Fruit fly (Drosophila melanogaster): Measurements from ENCODE around the gene CG14926.

Gene CG14926

dm6 chr2L:11331668-11332262 is 11.4 kb downstream of the CG14926 start (continued):
- TF ChIP-seq Sry-δ (GFP tag; optimal IDR thresholded peaks at IDR 0.05), result peak; percentile 3
- TF ChIP-seq Chrac-16 (GFP tag; optimal IDR thresholded peaks at IDR 0.05), result peak; percentile 57
- TF ChIP-seq wek (GFP tag; optimal IDR thresholded peaks at IDR 0.05), result no peak
- peak; percentile 34 for TF ChIP-seq CG1233 (GFP tag; optimal IDR thresholded peaks at IDR 0.05)
- TF ChIP-seq Dip3 (GFP tag; optimal IDR thresholded peaks at IDR 0.05), result no peak
- TF ChIP-seq Atf-2 (GFP tag; optimal IDR thresholded peaks at IDR 0.05), result no peak
- peak; percentile 10 for TF ChIP-seq CG8089 (GFP tag; optimal IDR thresholded peaks at IDR 0.05)
- peak; percentile 21 for TF ChIP-seq tio (GFP tag; optimal IDR thresholded peaks at IDR 0.05)
- TF ChIP-seq kni (GFP tag; optimal IDR thresholded peaks at IDR 0.05), result peak; percentile 64
- no peak for TF ChIP-seq jing (GFP tag; optimal IDR thresholded peaks at IDR 0.05)
- TF ChIP-seq disco-r (GFP tag; optimal IDR thresholded peaks at IDR 0.05), result no peak
- TF ChIP-seq CG15479 (GFP tag; optimal IDR thresholded peaks at IDR 0.05), result no peak
- no peak for TF ChIP-seq CG7963 (GFP tag; IDR thresholded peaks at IDR 0.05; ENCODE audit: partially characterized antibody)
- TF ChIP-seq CG12769 (tag; optimal IDR thresholded peaks at IDR 0.05), result peak; percentile 14
- no peak for TF ChIP-seq Mad (GFP tag; optimal IDR thresholded peaks at IDR 0.05)
- TF ChIP-seq CG13424 (tag; optimal IDR thresholded peaks at IDR 0.05), result peak; percentile 52
- TF ChIP-seq Ada2b (GFP tag; IDR thresholded peaks at IDR 0.05), result peak; percentile 55; the same call in 1 of the 2 replicates
- no peak for TF ChIP-seq CG11560 (tag; IDR thresholded peaks at IDR 0.05)
- TF ChIP-seq CG11398 (GFP tag; optimal IDR thresholded peaks at IDR 0.05), result peak; percentile 23
- TF ChIP-seq gcm (GFP tag; optimal IDR thresholded peaks at IDR 0.05), result peak; percentile 58
- peak; percentile 41; the same call in 1 of the 2 replicates for TF ChIP-seq H2.0 (GFP tag; IDR thresholded peaks at IDR 0.05)
- TF ChIP-seq ase (GFP tag; IDR thresholded peaks at IDR 0.05), result no peak
- TF ChIP-seq CG17361 (GFP tag; IDR thresholded peaks at IDR 0.05), result peak; percentile 52; the same call in 1 of the 3 replicates
- peak; percentile 11 for TF ChIP-seq gro (GFP tag; optimal IDR thresholded peaks at IDR 0.05)
- TF ChIP-seq CG8290 (GFP tag; optimal IDR thresholded peaks at IDR 0.05), result peak; percentile 3
- TF ChIP-seq CG8290 (tag; optimal IDR thresholded peaks at IDR 0.05), result no peak
- TF ChIP-seq Dip2 (GFP tag; IDR thresholded peaks at IDR 0.05), result no peak
- no peak for TF ChIP-seq Sin3A (optimal IDR thresholded peaks at IDR 0.05)
- TF ChIP-seq CG9727 (GFP tag; optimal IDR thresholded peaks at IDR 0.05), result peak; percentile 47
- TF ChIP-seq dmrt99B (tag; optimal IDR thresholded peaks at IDR 0.05), result peak; percentile 64
- TF ChIP-seq Ssrp (tag; optimal IDR thresholded peaks at IDR 0.05), result peak; percentile 50
- TF ChIP-seq zen (tag; optimal IDR thresholded peaks at IDR 0.05), result peak; percentile 26
- TF ChIP-seq HmgZ (tag; optimal IDR thresholded peaks at IDR 0.05), result no peak
- no peak for TF ChIP-seq Awh (GFP tag; IDR thresholded peaks at IDR 0.05)
- peak; percentile 30 for TF ChIP-seq pnt (GFP tag; optimal IDR thresholded peaks at IDR 0.05)
- TF ChIP-seq Jarid2 (GFP tag; optimal IDR thresholded peaks at IDR 0.05), result no peak
- TF ChIP-seq croc (GFP tag; conservative IDR thresholded peaks at IDR 0.05), result peak; percentile 36; the same call in 1 of the 3 replicates
- no peak for TF ChIP-seq Usf (GFP tag; optimal IDR thresholded peaks at IDR 0.05)
- peak; percentile 67 for TF ChIP-seq CG30403 (GFP tag; optimal IDR thresholded peaks at IDR 0.05)
- TF ChIP-seq CG3163 (GFP tag; optimal IDR thresholded peaks at IDR 0.05), result peak; percentile 22
- peak; percentile 35 for TF ChIP-seq nerfin-1 (tag; optimal IDR thresholded peaks at IDR 0.05)
- TF ChIP-seq crc (GFP tag; optimal IDR thresholded peaks at IDR 0.05), result no peak
- peak; percentile 30 for TF ChIP-seq D19A (tag; optimal IDR thresholded peaks at IDR 0.05)
- no peak for TF ChIP-seq zfh2 (GFP tag; optimal IDR thresholded peaks at IDR 0.05)
- TF ChIP-seq tup (GFP tag; optimal IDR thresholded peaks at IDR 0.05), result no peak
- no peak for TF ChIP-seq CG17912 (GFP tag; optimal IDR thresholded peaks at IDR 0.05)
- no peak for TF ChIP-seq caup (GFP tag; optimal IDR thresholded peaks at IDR 0.05; ENCODE audit: severe bottlenecking)
- TF ChIP-seq CG6813 (GFP tag; optimal IDR thresholded peaks at IDR 0.05), result no peak
- peak; percentile 28 for TF ChIP-seq ind (GFP tag; optimal IDR thresholded peaks at IDR 0.05)
- peak; percentile 40; the same call in 1 of the 2 replicates for TF ChIP-seq CG10366 (GFP tag; IDR thresholded peaks at IDR 0.05)
- TF ChIP-seq CG8359 (GFP tag; optimal IDR thresholded peaks at IDR 0.05; ENCODE audit: borderline replicate concordance), result no peak
